Worm (Caenorhabditis elegans) whole organism, L4/young adult: ENCODE measurements around the gene olrn-1.

Source experiments
- dao-5 ChIP-seq: sonication (generic microtip); optimal IDR thresholded peaks from 2 replicates; lab custom pipeline; 2016; ENCODE audit warnings: missing genotype, missing genetic modification characterization, moderate library complexity, missing compliant biosample characterization
- him-1 ChIP-seq: sonication (generic microtip); optimal IDR thresholded peaks from 2 replicates; lab custom pipeline; 2016; ENCODE audit warnings: missing genotype, missing genetic modification reagents, missing genetic modification characterization, missing compliant biosample characterization

DNA sequence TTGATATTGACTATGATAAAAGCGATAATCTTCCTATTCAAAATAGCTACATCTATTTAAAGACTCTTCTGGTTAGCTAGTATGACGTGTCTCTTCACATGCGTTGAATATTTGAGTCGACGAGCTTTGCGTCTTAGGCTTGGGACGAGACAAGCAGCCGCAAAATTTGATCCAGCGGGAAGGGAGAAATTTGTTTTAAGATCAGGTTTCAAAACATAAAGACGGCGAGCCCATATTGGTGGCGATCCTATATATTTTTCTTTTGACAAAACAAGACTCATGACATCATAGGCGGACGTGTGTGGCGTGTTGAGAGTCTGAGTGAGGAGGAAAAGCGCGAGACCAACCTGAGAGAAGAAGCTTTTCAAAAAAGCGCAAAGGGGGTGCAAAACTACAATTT lies 8.0 kb downstream of the olrn-1 start:
- no peak for TF ChIP-seq him-1 (tag; lab: Kevin White, UChicago)
- no peak for TF ChIP-seq dao-5
